Worm (Caenorhabditis elegans): ENCODE measurements around the gene aakg-2.
"Not testable (repeated sequence)": the region's sequence is repeated elsewhere in the genome, so short reads cannot be mapped to it uniquely, and the experiment has no call there.

Gene aakg-2

ce11 chrX:16868931-16869330 is at the start of gene aakg-2:
Gene aakg-2, minus strand, starts transcription at chrX:16869031.
- TF ChIP-seq lin-14 (GFP tag; optimal IDR thresholded peaks at IDR 0.05): peak; percentile 37
- TF ChIP-seq nhr-237 (tag; optimal IDR thresholded peaks at IDR 0.05): no peak
- no peak for TF ChIP-seq efl-1 (optimal IDR thresholded peaks at IDR 0.05)
- peak in 1 of 2 experiments; percentile 84 for TF ChIP-seq efl-1 (GFP tag; optimal IDR thresholded peaks at IDR 0.05 in 1 of 2)

DNA sequence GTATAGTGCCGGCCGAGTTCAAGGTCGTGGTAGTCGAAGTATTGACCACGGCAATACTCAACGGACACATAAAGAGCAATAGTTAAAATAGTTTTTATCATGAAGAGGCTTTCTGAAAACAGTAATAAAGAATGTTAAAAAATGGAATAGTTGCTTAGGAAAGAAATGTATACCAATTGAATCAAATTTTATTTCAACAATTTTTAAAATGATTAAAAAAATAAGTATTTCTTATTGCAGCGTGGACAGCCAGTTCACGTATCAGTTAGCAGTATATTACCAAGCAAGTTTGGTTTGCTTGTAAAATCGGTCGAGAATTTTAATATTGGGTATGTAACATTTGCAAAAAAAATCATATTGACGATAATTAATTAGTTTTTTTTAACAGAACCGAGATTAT is 44.8 kb upstream of the aakg-2 start, which contains the start of gene F39F10.5:
Gene F39F10.5, minus strand, starts transcription at position 101 of the 400 bp plus-strand sequence.
- not testable (repeated sequence) for TF ChIP-seq ceh-8 (GFP tag; optimal IDR thresholded peaks at IDR 0.05); dsc-1 (tag; optimal IDR thresholded peaks at IDR 0.05); fkh-8 (tag; optimal IDR thresholded peaks at IDR 0.05)

DNA sequence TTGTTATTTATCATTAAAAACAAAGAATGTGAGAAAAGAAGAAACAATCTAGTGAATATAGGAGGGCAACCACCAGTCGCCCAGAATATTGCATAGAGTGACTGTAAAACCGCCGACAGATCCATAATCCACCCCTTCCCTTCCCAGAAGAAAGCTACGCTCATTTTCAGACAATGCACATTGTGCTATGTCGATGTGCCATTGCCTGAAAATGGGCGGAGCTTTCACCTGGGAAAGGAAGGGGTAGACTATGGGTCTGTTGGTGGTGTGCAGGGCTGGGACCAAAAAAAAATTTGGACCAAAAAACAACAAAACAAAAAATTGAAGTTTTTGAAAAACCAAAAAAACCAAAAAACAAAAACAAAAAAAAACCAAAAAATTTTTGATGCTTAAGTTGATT is 34.8 kb upstream of the aakg-2 start, which contains the start of gene F39F10.4:
Gene F39F10.4, minus strand, starts transcription at position 101 of the 400 bp plus-strand sequence.
- TF ChIP-seq mef-2 (tag; optimal IDR thresholded peaks at IDR 0.05) (no peak), egl-27 (tag; optimal IDR thresholded peaks at IDR 0.05) (no peak), dsc-1 (tag; optimal IDR thresholded peaks at IDR 0.05) (no peak), elt-3 (tag; optimal IDR thresholded peaks at IDR 0.05) (no peak), zip-4 (GFP tag; optimal IDR thresholded peaks at IDR 0.05) (no peak), rnt-1 (tag; optimal IDR thresholded peaks at IDR 0.05) (no peak), F16B12.6 (tag; optimal IDR thresholded peaks at IDR 0.05) (no peak), lin-14 (GFP tag; optimal IDR thresholded peaks at IDR 0.05) (no peak), nhr-71 (tag; optimal IDR thresholded peaks at IDR 0.05) (no peak), nhr-28 (tag; optimal IDR thresholded peaks at IDR 0.05) (no peak), nhr-12 (tag; optimal IDR thresholded peaks at IDR 0.05) (no peak), hpl-2 (GFP tag; optimal IDR thresholded peaks at IDR 0.05) (no peak), C34B4.2 (tag; optimal IDR thresholded peaks at IDR 0.05) (no peak), irx-1 (tag; optimal IDR thresholded peaks at IDR 0.05) (no peak), pqm-1 (tag; optimal IDR thresholded peaks at IDR 0.05) (no peak), sptf-1 (tag; optimal IDR thresholded peaks at IDR 0.05) (no peak), lin-13 (GFP tag; optimal IDR thresholded peaks at IDR 0.05) (no peak), vab-15 (tag; optimal IDR thresholded peaks at IDR 0.05) (no peak), ceh-88 (GFP tag; IDR thresholded peaks at IDR 0.05) (no peak), pag-3 (tag; optimal IDR thresholded peaks at IDR 0.05; ENCODE audit: borderline replicate concordance, insufficient read depth) (no peak)

DNA sequence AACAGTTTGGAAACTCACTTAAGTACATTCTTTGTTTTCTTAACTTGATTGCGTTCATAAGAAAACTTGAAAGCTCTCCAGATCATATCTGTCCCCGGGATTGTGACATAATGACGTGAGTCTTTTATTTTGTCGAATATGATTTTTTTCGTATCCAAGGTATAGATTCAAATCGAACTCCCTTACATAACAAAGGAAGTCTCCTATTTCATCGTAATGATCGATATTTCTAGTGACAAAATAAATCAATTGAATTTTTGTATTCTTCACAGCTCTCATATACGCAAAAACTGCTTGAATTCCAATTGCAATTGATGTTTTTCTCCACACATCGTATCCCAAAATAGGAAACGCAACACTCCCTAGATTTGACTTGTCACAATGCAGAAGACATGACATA is 33.8 kb upstream of the aakg-2 start:
- TF ChIP-seq efl-3 (GFP tag; optimal IDR thresholded peaks at IDR 0.05): no peak
- TF ChIP-seq efl-1 (optimal IDR thresholded peaks at IDR 0.05): no peak
- peak in 1 of 2 experiments; percentile 64 for TF ChIP-seq efl-1 (GFP tag; optimal IDR thresholded peaks at IDR 0.05 in 1 of 2)
- TF ChIP-seq unc-98 (GFP tag; IDR thresholded peaks at IDR 0.05): no peak
- no peak for TF ChIP-seq nhr-20 (tag; optimal IDR thresholded peaks at IDR 0.05)
- no peak for TF ChIP-seq alr-1 (tag; optimal IDR thresholded peaks at IDR 0.05; ENCODE audit: borderline replicate concordance)

ce11 chrX:16901906-16902383 is 33.1 kb upstream of the aakg-2 start:
- TF ChIP-seq mab-9 (GFP tag; IDR thresholded peaks at IDR 0.05) (peak; percentile 41; the same call in 1 of the 2 replicates), lin-14 (GFP tag; optimal IDR thresholded peaks at IDR 0.05) (peak; percentile 90), lir-3 (tag; optimal IDR thresholded peaks at IDR 0.05; ENCODE audit: poor library complexity) (peak; percentile 50), skn-1 (tag; optimal IDR thresholded peaks at IDR 0.05) (peak; percentile 13), nhr-71 (tag; optimal IDR thresholded peaks at IDR 0.05) (peak; percentile 83), dpl-1 (GFP tag; optimal IDR thresholded peaks at IDR 0.05) (peak in 2 of 3 experiments; percentile 4 to 12), nhr-47 (tag; optimal IDR thresholded peaks at IDR 0.05) (peak; percentile 65), efl-1 (optimal IDR thresholded peaks at IDR 0.05) (peak in 1 of 2 experiments; percentile 11), efl-1 (GFP tag; optimal IDR thresholded peaks at IDR 0.05 in 1 of 2) (peak in 1 of 2 experiments; percentile 14), rnt-1 (tag; optimal IDR thresholded peaks at IDR 0.05) (peak; percentile 35), xbp-1 (tag; optimal IDR thresholded peaks at IDR 0.05) (peak; percentile 21), snu-23 (GFP tag; optimal IDR thresholded peaks at IDR 0.05) (peak; percentile 80), mdl-1 (tag; optimal IDR thresholded peaks at IDR 0.05) (peak in 1 of 2 experiments; percentile 84), nhr-237 (tag; optimal IDR thresholded peaks at IDR 0.05) (peak; percentile 0), nhr-19 (GFP tag; conservative IDR thresholded peaks at IDR 0.05) (peak; percentile 83), nhr-20 (tag; optimal IDR thresholded peaks at IDR 0.05) (peak; percentile 79), elt-3 (tag; optimal IDR thresholded peaks at IDR 0.05) (peak in 1 of 6 experiments; percentile 1), ama-1 (optimal IDR thresholded peaks at IDR 0.05) (peak; percentile 40), nhr-90 (tag; optimal IDR thresholded peaks at IDR 0.05; ENCODE audit: poor library complexity) (peak; percentile 61), lin-35 (GFP tag; optimal IDR thresholded peaks at IDR 0.05) (peak; percentile 32 to 70), swsn-7 (tag; optimal IDR thresholded peaks at IDR 0.05) (peak; percentile 49), fkh-8 (tag; optimal IDR thresholded peaks at IDR 0.05) (peak; percentile 10), lsy-2 (tag; optimal IDR thresholded peaks at IDR 0.05) (peak; percentile 17 to 66)

All from whole organism, L1 larva.